Worm (Caenorhabditis elegans) whole organism, L4 larva: ENCODE results near the gene Y34B4A.2.

Experiments
- F10B5.3 ChIP-seq: sonication (generic microtip); optimal IDR thresholded peaks from 2 replicates; lab custom pipeline; 2016; ENCODE audit warnings: mild to moderate bottlenecking, missing genetic modification characterization, missing compliant biosample characterization
- R02D3.7 ChIP-seq: fragments of 150-350 bp; sonication (generic microtip); optimal IDR thresholded peaks from 3 replicates; lab custom pipeline; 2014; ENCODE audit warnings: missing biosample characterization, missing genetic modification characterization
- T26A8.4 ChIP-seq: fragments of 200-800 bp; sonication (Bioruptor generic); IDR thresholded peaks from 2 replicates; pipeline ENCODE4 v1.3.6; 2022; ENCODE audit warnings: missing genetic modification characterization, missing compliant biosample characterization
- ZK546.5 ChIP-seq, 2 experiments: sonication (generic microtip); optimal IDR thresholded peaks; 2 replicates each; lab custom pipeline; 2017; ENCODE audit warnings: missing biosample characterization in 2 of 2, missing genetic modification characterization in 2 of 2
- aha-1 ChIP-seq: fragments of 150-350 bp; peaks from one replicate; lab custom pipeline; 2014; ENCODE audit warnings: missing biosample characterization, missing genetic modification characterization
- ceh-20 ChIP-seq: fragments of 200-800 bp; sonication (Bioruptor generic); IDR thresholded peaks from 2 replicates; pipeline ENCODE4 v1.3.6; 2022; ENCODE audit warnings: missing genetic modification reagents, missing genetic modification characterization, missing compliant biosample characterization
- ceh-44 ChIP-seq: fragments of 200-800 bp; sonication (Bioruptor generic); IDR thresholded peaks from 2 replicates; pipeline ENCODE4 v1.3.6; 2022; ENCODE audit warnings: missing genetic modification reagents, missing genetic modification characterization, missing compliant biosample characterization
- ces-1 ChIP-seq: fragments of 150-350 bp; sonication (generic microtip); optimal IDR thresholded peaks from 4 replicates; lab custom pipeline; 2014; ENCODE audit warnings: missing biosample characterization, missing genetic modification reagents, missing genetic modification characterization
- cey-2 ChIP-seq: sonication (generic microtip); optimal IDR thresholded peaks from 3 replicates; lab custom pipeline; 2017; ENCODE audit warnings: missing genetic modification characterization, mild to moderate bottlenecking, missing compliant biosample characterization, antibody characterized with exemption, borderline replicate concordance; ENCODE audit not compliant: insufficient read depth
- daf-16 ChIP-seq, 3 experiments: sonication (generic microtip); optimal IDR thresholded peaks; 2 replicates each; lab custom pipeline; 2016 to 2017; ENCODE audit warnings: missing genetic modification characterization in 3 of 3, missing genetic modification reagents in 3 of 3, mild to moderate bottlenecking in 2 of 3, missing compliant biosample characterization in 2 of 3, missing biosample characterization in 1 of 3, moderate library complexity in 1 of 3
- daf-19 ChIP-seq: fragments of 200-800 bp; sonication (Bioruptor generic); conservative IDR thresholded peaks from 2 replicates; pipeline ENCODE4 v1.3.6; 2022; ENCODE audit warnings: missing genetic modification characterization, missing compliant biosample characterization
- daf-8 ChIP-seq: fragments of 200-800 bp; sonication (Bioruptor generic); IDR thresholded peaks from 2 replicates; pipeline ENCODE4 v1.3.6; 2022; ENCODE audit warnings: missing genetic modification characterization, missing compliant biosample characterization
- dpl-1 ChIP-seq: fragments of 150-350 bp; optimal IDR thresholded peaks from 2 replicates; lab custom pipeline; 2014; ENCODE audit warnings: missing biosample characterization, missing genetic modification reagents, missing genetic modification characterization
- duxl-1 ChIP-seq: sonication (generic microtip); optimal IDR thresholded peaks from 2 replicates; lab custom pipeline; 2016; ENCODE audit warnings: mild to moderate bottlenecking, missing genetic modification characterization, moderate library complexity, missing compliant biosample characterization; ENCODE audit not compliant: poor library complexity
- fkh-10 ChIP-seq: fragments of 150-350 bp; optimal IDR thresholded peaks from 2 replicates; lab custom pipeline; 2014; ENCODE audit warnings: missing biosample characterization, missing genetic modification reagents, missing genetic modification characterization
- hif-1 ChIP-seq, 2 experiments: sonication (generic microtip); optimal IDR thresholded peaks; 2 replicates each; lab custom pipeline; 2016 to 2017; ENCODE audit warnings: missing compliant biosample characterization in 2 of 2, missing genetic modification characterization in 2 of 2, missing genetic modification reagents in 2 of 2, missing genotype in 2 of 2, mild to moderate bottlenecking in 1 of 2
- hlh-30 ChIP-seq: sonication (generic microtip); optimal IDR thresholded peaks from 2 replicates; lab custom pipeline; 2017; ENCODE audit warnings: antibody characterized with exemption, mild to moderate bottlenecking, missing genetic modification characterization, missing compliant biosample characterization; ENCODE audit not compliant: insufficient read depth
- jun-1 ChIP-seq: fragments of 150-350 bp; optimal IDR thresholded peaks from 2 replicates; lab custom pipeline; 2014; ENCODE audit warnings: missing biosample characterization, missing genetic modification reagents, missing genetic modification characterization
- lim-7 ChIP-seq: fragments of 200-800 bp; sonication (Bioruptor generic); IDR thresholded peaks from 2 replicates; pipeline ENCODE4 v1.3.6; 2022; ENCODE audit warnings: missing genetic modification characterization, missing compliant biosample characterization
- lin-1 ChIP-seq: fragments of 200-800 bp; sonication (Bioruptor generic); IDR thresholded peaks from 2 replicates; pipeline ENCODE4 v1.3.6; 2022; ENCODE audit warnings: missing genetic modification reagents, missing genetic modification characterization, missing compliant biosample characterization
- lsy-2 ChIP-seq, 2 experiments: fragments of 150-350 bp in 1 of 2; sonication (generic microtip) in 1 of 2; optimal IDR thresholded peaks; 2 replicates each; lab custom pipeline; 2014 to 2017; ENCODE audit warnings: missing biosample characterization in 2 of 2, missing genetic modification characterization in 2 of 2
- mes-2 ChIP-seq: sonication (generic microtip); optimal IDR thresholded peaks from 2 replicates; lab custom pipeline; 2016; ENCODE audit warnings: missing genotype, mild to moderate bottlenecking, missing genetic modification characterization, missing compliant biosample characterization; ENCODE audit not compliant: poor library complexity, severe bottlenecking
- nhr-25 ChIP-seq: sonication (generic microtip); optimal IDR thresholded peaks from 2 replicates; lab custom pipeline; 2017; ENCODE audit warnings: missing genetic modification characterization, mild to moderate bottlenecking, missing compliant biosample characterization, antibody characterized with exemption, moderate library complexity, borderline replicate concordance; ENCODE audit not compliant: insufficient read depth
- nhr-42 ChIP-seq: fragments of 200-800 bp; sonication (Bioruptor generic); IDR thresholded peaks from 2 replicates; pipeline ENCODE4 v1.3.6; 2022; ENCODE audit warnings: missing genetic modification characterization, missing compliant biosample characterization
- saeg-2 ChIP-seq: fragments of 200-800 bp; sonication (Bioruptor generic); IDR thresholded peaks from 2 replicates; pipeline ENCODE4 v1.3.6; 2022; ENCODE audit warnings: missing genetic modification reagents, missing genetic modification characterization, missing compliant biosample characterization
- skn-1 ChIP-seq: fragments of 150-350 bp; optimal IDR thresholded peaks from 2 replicates; lab custom pipeline; 2014; ENCODE audit warnings: missing biosample characterization, missing genetic modification characterization
- spr-1 ChIP-seq: sonication (generic microtip); optimal IDR thresholded peaks from 2 replicates; lab custom pipeline; 2016; ENCODE audit warnings: mild to moderate bottlenecking, missing genetic modification characterization, missing compliant biosample characterization
- unc-62 ChIP-seq, 3 experiments: fragments of 150-350 bp in 1 of 3; sonication (generic microtip); optimal IDR thresholded peaks in 2 of 3; peaks in 1 of 3; 1 replicate in 1 of 3; 2 replicates in 2 of 3; lab custom pipeline; 2014 to 2017; ENCODE audit warnings: missing biosample characterization in 3 of 3, missing genetic modification characterization in 3 of 3, missing genetic modification reagents in 3 of 3, missing genotype in 1 of 3
- vab-7 ChIP-seq: fragments of 200-800 bp; sonication (Bioruptor generic); IDR thresholded peaks from 2 replicates; pipeline ENCODE4 v1.3.6; 2022; ENCODE audit warnings: missing genetic modification reagents, missing genetic modification characterization, missing compliant biosample characterization
- zip-11 ChIP-seq: fragments of 200-800 bp; sonication (Bioruptor generic); IDR thresholded peaks from 2 replicates; pipeline ENCODE4 v1.3.6; 2022; ENCODE audit warnings: missing genetic modification characterization, missing compliant biosample characterization

Y34B4A.2 gene

ce11 chrX:5275209-5275608 is 4.1 kb upstream of the Y34B4A.2 start, which contains the start of gene hst-6 (continued):
- TF ChIP-seq F10B5.3 (tag; lab: Kevin White, UChicago): no peak
- TF ChIP-seq R02D3.7 (tag; lab: Kevin White, UChicago): no peak
- TF ChIP-seq daf-8 (GFP tag; lab: Robert Waterston, UW): no peak
- TF ChIP-seq hif-1 (tag; optimal IDR thresholded peaks at IDR 0.05; lab: Kevin White, UChicago): peak in 1 of 2 experiments; percentile 50
- no peak for TF ChIP-seq ceh-44 (GFP tag; lab: Robert Waterston, UW)
- no peak for TF ChIP-seq daf-19 (GFP tag; lab: Robert Waterston, UW)
- no peak for TF ChIP-seq ZK546.5 (tag; optimal IDR thresholded peaks at IDR 0.05; lab: Kevin White, UChicago)
- peak in 1 of 2 experiments; percentile 79 for TF ChIP-seq lsy-2 (tag; optimal IDR thresholded peaks at IDR 0.05; lab: Kevin White, UChicago)
- TF ChIP-seq mes-2 (tag; lab: Kevin White, UChicago): peak; percentile 82
- no peak for TF ChIP-seq cey-2 (tag; lab: Kevin White, UChicago)
- peak; percentile 43 for TF ChIP-seq dpl-1 (GFP tag; lab: Kevin White, UChicago)
- TF ChIP-seq nhr-25 (tag; lab: Kevin White, UChicago): no peak
- no peak for TF ChIP-seq daf-16 (GFP tag; optimal IDR thresholded peaks at IDR 0.05; lab: Kevin White, UChicago)
- TF ChIP-seq daf-16 (tag; optimal IDR thresholded peaks at IDR 0.05; lab: Kevin White, UChicago): peak; percentile 36
- 0 out of 2 replicates have a peak, but pooled peaks have one; percentile 15 for TF ChIP-seq vab-7 (GFP tag; lab: Robert Waterston, UW)
- TF ChIP-seq spr-1 (tag; lab: Kevin White, UChicago): peak; percentile 23
- TF ChIP-seq ces-1 (GFP tag; lab: Kevin White, UChicago): no peak
- peak; percentile 53 for TF ChIP-seq hlh-30 (tag; lab: Kevin White, UChicago)
- 0 out of 2 replicates have a peak, but pooled peaks have one; percentile 20 for TF ChIP-seq lin-1 (GFP tag; lab: Robert Waterston, UW)
- no peak for TF ChIP-seq jun-1 (tag; lab: Kevin White, UChicago)
- TF ChIP-seq T26A8.4 (GFP tag; lab: Robert Waterston, UW): 0 out of 2 replicates have a peak, but pooled peaks have one; percentile 38

ce11 chrX:5276772-5277171 is 2.5 kb upstream of the Y34B4A.2 start:
- TF ChIP-seq aha-1 (tag; lab: Kevin White, UChicago) (peak; percentile 78), lsy-2 (tag; optimal IDR thresholded peaks at IDR 0.05; lab: Kevin White, UChicago) (no peak), lim-7 (GFP tag; lab: Robert Waterston, UW) (no peak), unc-62 (GFP tag; optimal IDR thresholded peaks at IDR 0.05 in 1 of 2; lab: Kevin White, UChicago) (peak in 1 of 2 experiments; percentile 32), unc-62 (tag; optimal IDR thresholded peaks at IDR 0.05; lab: Kevin White, UChicago) (no peak), ceh-20 (no peak)

ce11 chrX:5278249-5278648 is 1.0 kb upstream of the Y34B4A.2 start:
- no peak for TF ChIP-seq nhr-42 (GFP tag; lab: Robert Waterston, UW)
- TF ChIP-seq ceh-20: no peak
- TF ChIP-seq lim-7 (GFP tag; lab: Robert Waterston, UW): no peak
- TF ChIP-seq zip-11 (GFP tag; lab: Robert Waterston, UW): no peak
- TF ChIP-seq skn-1 (tag; lab: Kevin White, UChicago): no peak
- no peak for TF ChIP-seq vab-7 (GFP tag; lab: Robert Waterston, UW)
- no peak for TF ChIP-seq saeg-2 (GFP tag; lab: Robert Waterston, UW)
- TF ChIP-seq duxl-1 (tag; lab: Kevin White, UChicago): no peak
- TF ChIP-seq nhr-25 (tag; lab: Kevin White, UChicago): no peak
- TF ChIP-seq, all 104 proteins: peak for 0

- TF ChIP-seq fkh-10 (GFP tag; lab: Kevin White, UChicago) (no peak), unc-62 (GFP tag; optimal IDR thresholded peaks at IDR 0.05 in 1 of 2; lab: Kevin White, UChicago) (peak in 1 of 2 experiments; percentile 1), unc-62 (tag; optimal IDR thresholded peaks at IDR 0.05; lab: Kevin White, UChicago) (no peak)
Observed at ce11 chrX:5279674-5280073, 377 bp downstream of the Y34B4A.2 start, which contains the start of gene rga-8. Gene rga-8 (minus strand): TSS chrX:5279774.
